Worm (Caenorhabditis elegans) whole organism, L1 larva: ENCODE measurements around the gene sru-45.

Experiments
- mab-9 ChIP-seq: fragments of 200-800 bp; sonication (Bioruptor generic); IDR thresholded peaks from 2 replicates; pipeline ENCODE4 v1.3.6; 2022; ENCODE audit warnings: missing genetic modification reagents, missing genetic modification characterization, missing compliant biosample characterization
- nhr-84 ChIP-seq: sonication (generic microtip); optimal IDR thresholded peaks from 2 replicates; lab custom pipeline; 2017; ENCODE audit warnings: missing biosample characterization, missing genetic modification characterization
- ztf-4 ChIP-seq: fragments of 150-350 bp; optimal IDR thresholded peaks from 2 replicates; lab custom pipeline; 2014; ENCODE audit warnings: missing biosample characterization, missing genetic modification characterization

ce11 chrV:16605463-16605862, 39.7 kb downstream of the sru-45 start:
- TF ChIP-seq mab-9 (GFP tag; lab: Robert Waterston, UW) = no peak
- TF ChIP-seq ztf-4 (tag; lab: Kevin White, UChicago) = no peak
- no peak for TF ChIP-seq nhr-84 (tag; lab: Kevin White, UChicago)
